Fruit fly (Drosophila melanogaster): ENCODE results near the gene CHMP2B.

Gene CHMP2B

dm6 chr3L:5188402-5188801 is 49.0 kb downstream of the CHMP2B start (continued):
- no peak for TF ChIP-seq pita (GFP tag; optimal IDR thresholded peaks at IDR 0.05)
- no peak for TF ChIP-seq CG11456 (GFP tag; IDR thresholded peaks at IDR 0.05)
- no peak for TF ChIP-seq az2 (GFP tag; optimal IDR thresholded peaks at IDR 0.05)
- peak; percentile 29 for TF ChIP-seq grau (tag; optimal IDR thresholded peaks at IDR 0.05)
- no peak for TF ChIP-seq CG6654 (GFP tag; optimal IDR thresholded peaks at IDR 0.05)
- no peak for TF ChIP-seq chm (GFP tag; IDR thresholded peaks at IDR 0.05)
- TF ChIP-seq repo (GFP tag; optimal IDR thresholded peaks at IDR 0.05), result no peak
- TF ChIP-seq Poxn (GFP tag; IDR thresholded peaks at IDR 0.05), result no peak
- TF ChIP-seq wor (GFP tag; IDR thresholded peaks at IDR 0.05), result no peak
- TF ChIP-seq CG10959 (GFP tag; IDR thresholded peaks at IDR 0.05), result no peak
- TF ChIP-seq phol (tag; optimal IDR thresholded peaks at IDR 0.05), result peak; percentile 54
- TF ChIP-seq CG2202 (tag; optimal IDR thresholded peaks at IDR 0.05), result no peak
- TF ChIP-seq p53 (GFP tag; optimal IDR thresholded peaks at IDR 0.05), result no peak
- no peak for TF ChIP-seq br (optimal IDR thresholded peaks at IDR 0.05)
- no peak for TF ChIP-seq E2f1 (GFP tag; IDR thresholded peaks at IDR 0.05)
- TF ChIP-seq bab2 (GFP tag; optimal IDR thresholded peaks at IDR 0.05), result no peak
- no peak for TF ChIP-seq Awh (GFP tag; IDR thresholded peaks at IDR 0.05)
- no peak for TF ChIP-seq CG13123 (GFP tag; optimal IDR thresholded peaks at IDR 0.05)
- TF ChIP-seq Kr (GFP tag; optimal IDR thresholded peaks at IDR 0.05), result no peak
- no peak for TF ChIP-seq CG17802 (tag; optimal IDR thresholded peaks at IDR 0.05)
- no peak for TF ChIP-seq CG11723 (GFP tag; optimal IDR thresholded peaks at IDR 0.05)
- TF ChIP-seq CG10274 (GFP tag; optimal IDR thresholded peaks at IDR 0.05), result no peak
- TF ChIP-seq dmrt11E (tag; optimal IDR thresholded peaks at IDR 0.05), result peak; percentile 29
- TF ChIP-seq CG1529 (GFP tag; optimal IDR thresholded peaks at IDR 0.05), result no peak
- peak; percentile 30; the same call in 1 of the 2 replicates for TF ChIP-seq ranshi (GFP tag; IDR thresholded peaks at IDR 0.05)
- TF ChIP-seq gcm (GFP tag; optimal IDR thresholded peaks at IDR 0.05), result peak; percentile 28
- no peak for TF ChIP-seq Mrtf (GFP tag; IDR thresholded peaks at IDR 0.05)
- no peak for TF ChIP-seq CG14050 (GFP tag; IDR thresholded peaks at IDR 0.05)
- TF ChIP-seq dan (GFP tag; IDR thresholded peaks at IDR 0.05), result no peak
- no peak for TF ChIP-seq CG18764 (GFP tag; optimal IDR thresholded peaks at IDR 0.05)
- TF ChIP-seq BEAF-32 (GFP tag; optimal IDR thresholded peaks at IDR 0.05), result no peak
- no peak for TF ChIP-seq NC2β (GFP tag; optimal IDR thresholded peaks at IDR 0.05)
- TF ChIP-seq sr (GFP tag; IDR thresholded peaks at IDR 0.05), result no peak
- no peak for TF ChIP-seq tin (GFP tag; optimal IDR thresholded peaks at IDR 0.05)
- no peak for TF ChIP-seq bowl (GFP tag; IDR thresholded peaks at IDR 0.05)
- no peak for TF ChIP-seq Gsc (GFP tag; IDR thresholded peaks at IDR 0.05)
- no peak for TF ChIP-seq CG34376 (GFP tag; optimal IDR thresholded peaks at IDR 0.05)
- TF ChIP-seq Meics (GFP tag; optimal IDR thresholded peaks at IDR 0.05), result no peak
- no peak for TF ChIP-seq CG32767 (GFP tag; IDR thresholded peaks at IDR 0.05)
- TF ChIP-seq ERR (GFP tag; optimal IDR thresholded peaks at IDR 0.05), result no peak
- TF ChIP-seq dmrt99B (tag; optimal IDR thresholded peaks at IDR 0.05), result peak; percentile 18
- no peak for TF ChIP-seq sens-2 (GFP tag; IDR thresholded peaks at IDR 0.05)
- TF ChIP-seq eyg (GFP tag; optimal IDR thresholded peaks at IDR 0.05), result no peak
- no peak for TF ChIP-seq pb (GFP tag; optimal IDR thresholded peaks at IDR 0.05)
- no peak for TF ChIP-seq dati (GFP tag; IDR thresholded peaks at IDR 0.05)
- TF ChIP-seq Atf6 (GFP tag; IDR thresholded peaks at IDR 0.05), result no peak
- no peak for TF ChIP-seq Myb (GFP tag; optimal IDR thresholded peaks at IDR 0.05)
- TF ChIP-seq CG7928 (GFP tag; optimal IDR thresholded peaks at IDR 0.05), result no peak
- peak; percentile 49 for TF ChIP-seq CG2120 (GFP tag; optimal IDR thresholded peaks at IDR 0.05)
- no peak for TF ChIP-seq CG17385 (GFP tag; optimal IDR thresholded peaks at IDR 0.05)
- no peak for TF ChIP-seq stwl (tag; optimal IDR thresholded peaks at IDR 0.05)
- no peak for TF ChIP-seq CG2875 (GFP tag; optimal IDR thresholded peaks at IDR 0.05)
- peak; percentile 14 for TF ChIP-seq CG10979 (tag; optimal IDR thresholded peaks at IDR 0.05)
- no peak for TF ChIP-seq Tbp (GFP tag; optimal IDR thresholded peaks at IDR 0.05)

All from whole organism, embryonic.